Worm (Caenorhabditis elegans): Measurements from ENCODE around the gene cdc-25.2.

Gene cdc-25.2

DNA sequence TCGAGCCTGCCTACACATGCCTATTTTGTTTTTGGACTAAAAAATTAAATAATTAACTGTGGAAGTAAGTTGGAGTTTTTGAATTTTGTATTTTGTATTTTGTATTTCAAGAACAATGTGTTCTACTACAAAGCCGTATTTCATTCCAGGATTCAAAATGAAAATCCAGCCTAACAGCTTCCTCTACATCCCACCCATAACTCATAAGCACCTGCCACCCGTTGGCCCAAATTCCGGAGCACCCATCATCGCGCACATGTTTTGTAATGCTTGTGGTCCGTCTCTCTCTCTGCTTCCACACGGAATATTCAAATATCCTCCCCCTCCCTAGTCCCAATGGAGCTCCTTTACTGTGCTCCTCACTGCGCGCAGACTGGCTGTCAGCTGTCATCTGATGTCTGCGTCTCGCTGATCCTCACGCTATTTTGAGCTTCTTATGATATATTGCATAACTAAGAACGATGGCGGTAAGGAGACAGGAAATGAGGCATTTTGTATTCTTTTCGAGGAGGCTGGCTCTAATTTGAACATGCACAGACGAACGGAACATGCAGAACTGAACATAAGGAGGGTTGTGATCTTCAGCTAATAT, 8.7 kb downstream of the cdc-25.2 start:
- TF ChIP-seq nhr-23 (tag; optimal IDR thresholded peaks at IDR 0.05) = no peak
- peak; percentile 65 for TF ChIP-seq mab-5 (tag; optimal IDR thresholded peaks at IDR 0.05)

DNA sequence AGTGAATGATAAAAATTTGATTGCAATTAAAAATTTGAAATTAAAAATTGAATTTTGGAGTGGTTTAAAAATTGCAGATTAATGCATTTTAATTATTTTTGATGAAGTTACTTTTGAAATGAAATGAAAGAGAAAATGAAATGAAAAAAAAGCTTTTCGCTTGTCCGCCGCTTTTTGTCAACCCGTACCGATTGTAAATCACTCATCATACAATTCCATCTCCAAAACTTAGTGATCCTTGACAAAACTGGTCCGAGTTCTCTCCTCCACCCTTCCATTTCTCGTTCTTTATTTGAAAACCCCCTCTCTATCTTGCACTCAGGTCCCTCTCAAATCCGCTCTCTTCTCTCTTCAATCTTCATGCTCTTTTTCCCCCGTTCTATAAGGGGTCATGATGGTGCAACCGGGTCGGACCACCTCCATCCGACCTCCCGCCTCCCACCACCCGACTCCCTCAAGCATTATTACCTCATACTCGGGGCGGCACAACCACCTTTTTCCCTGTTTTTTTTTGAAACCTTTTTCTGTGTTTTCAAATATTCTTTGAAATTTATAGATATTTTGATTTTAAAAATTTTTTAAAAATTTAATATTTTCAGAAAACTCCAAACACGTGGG, 10.3 kb downstream of the cdc-25.2 start:
- no peak for TF ChIP-seq mdl-1 (tag; optimal IDR thresholded peaks at IDR 0.05)
- no peak for TF ChIP-seq ama-1 (optimal IDR thresholded peaks at IDR 0.05)
- no peak for TF ChIP-seq unc-62 (GFP tag; optimal IDR thresholded peaks at IDR 0.05)
- no peak for TF ChIP-seq nhr-237 (tag; optimal IDR thresholded peaks at IDR 0.05)
- no peak for TF ChIP-seq sem-4 (tag; optimal IDR thresholded peaks at IDR 0.05)
- TF ChIP-seq nhr-129 (tag; optimal IDR thresholded peaks at IDR 0.05) = no peak
- TF ChIP-seq nhr-11 (tag; optimal IDR thresholded peaks at IDR 0.05) = no peak
- no peak for TF ChIP-seq F13H6.1 (tag; optimal IDR thresholded peaks at IDR 0.05)
- TF ChIP-seq ztf-11 (tag; optimal IDR thresholded peaks at IDR 0.05) = no peak
- TF ChIP-seq nhr-10 (tag; optimal IDR thresholded peaks at IDR 0.05) = no peak
- TF ChIP-seq skn-1 (tag; optimal IDR thresholded peaks at IDR 0.05) = no peak
- TF ChIP-seq dmd-4 (tag; optimal IDR thresholded peaks at IDR 0.05) = no peak
- TF ChIP-seq elt-1 (tag; optimal IDR thresholded peaks at IDR 0.05) = no peak
- no peak for TF ChIP-seq nhr-77 (tag; optimal IDR thresholded peaks at IDR 0.05)
- TF ChIP-seq egl-27 (tag; optimal IDR thresholded peaks at IDR 0.05) = no peak
- no peak for TF ChIP-seq ZK546.5 (tag; optimal IDR thresholded peaks at IDR 0.05)
- no peak for TF ChIP-seq ztf-4 (tag; optimal IDR thresholded peaks at IDR 0.05)
- no peak for TF ChIP-seq blmp-1 (tag; optimal IDR thresholded peaks at IDR 0.05; ENCODE audit: insufficient read depth)

DNA sequence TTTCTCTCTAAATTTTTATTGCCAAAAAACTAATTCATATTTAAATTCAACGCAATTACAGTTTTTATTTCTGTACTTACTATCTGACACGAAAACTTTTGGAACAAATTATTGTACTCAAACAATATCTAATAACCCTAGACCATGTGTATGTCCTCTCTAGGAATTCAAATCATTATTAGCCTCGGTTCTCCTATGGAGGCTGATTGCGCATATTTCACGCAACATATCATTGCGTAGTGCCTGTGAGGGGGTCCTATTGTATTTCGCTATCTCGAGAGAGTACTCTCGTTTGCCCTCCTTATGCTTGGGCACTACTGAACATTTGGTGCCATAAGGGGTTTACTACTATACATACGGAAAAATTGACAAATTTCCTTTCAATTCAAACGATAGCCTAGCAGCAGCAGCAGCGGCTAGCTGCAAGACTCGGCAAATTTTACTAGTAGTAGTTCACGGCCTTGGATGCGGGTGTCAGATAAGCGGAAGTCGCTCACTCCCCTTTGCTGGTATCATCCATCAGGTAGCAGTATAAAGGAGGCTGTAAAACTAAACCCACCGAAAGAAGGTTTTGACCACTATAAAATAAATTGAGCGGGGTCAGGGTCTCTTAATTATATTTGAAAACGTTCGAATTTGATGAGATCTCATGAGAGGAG, 11.8 kb downstream of the cdc-25.2 start:
- peak; percentile 53 for TF ChIP-seq ceh-16 (tag; optimal IDR thresholded peaks at IDR 0.05)
- no peak for TF ChIP-seq alr-1 (tag; optimal IDR thresholded peaks at IDR 0.05)

DNA sequence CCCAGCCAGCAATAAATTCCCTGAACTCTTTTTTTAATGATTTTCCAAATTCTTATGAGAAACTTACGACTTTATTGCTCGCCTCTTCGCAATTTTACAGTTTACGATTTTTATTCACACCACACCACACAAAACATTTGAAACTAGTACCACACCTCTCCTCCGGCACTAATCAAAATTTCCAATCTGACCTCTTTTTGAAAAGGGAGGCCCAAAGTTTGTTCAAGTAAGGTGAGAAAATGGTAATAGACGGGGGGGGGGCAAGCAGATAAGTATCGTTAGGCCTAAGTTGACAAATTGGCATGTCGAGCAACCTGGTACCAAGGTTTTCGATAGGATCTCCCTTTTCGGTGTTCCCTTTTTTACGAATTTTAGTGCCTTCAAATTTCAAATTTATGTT, 12.9 kb downstream of the cdc-25.2 start:
- TF ChIP-seq ceh-16 (tag; optimal IDR thresholded peaks at IDR 0.05) = peak; percentile 74
- TF ChIP-seq snpc-4 (tag; optimal IDR thresholded peaks at IDR 0.05) = no peak

DNA sequence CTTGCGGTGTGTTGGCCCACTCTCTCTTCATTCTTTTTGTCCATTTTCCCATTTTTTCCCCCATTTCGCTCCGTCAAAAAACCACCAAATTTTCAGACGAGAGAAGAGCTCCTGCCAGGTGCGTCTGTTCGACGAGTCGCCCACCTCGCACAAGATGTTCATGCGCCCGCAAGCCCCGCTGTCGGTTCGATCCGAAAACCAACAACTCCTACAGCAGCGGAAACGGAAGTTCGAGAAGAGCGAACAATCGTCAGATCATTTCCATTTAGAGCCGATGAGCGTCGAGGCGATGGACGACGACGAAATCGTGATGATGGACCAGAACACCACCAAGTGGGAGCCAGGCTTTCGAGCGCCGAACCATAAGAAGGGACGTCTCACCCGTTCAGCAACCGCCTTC, 16.4 kb downstream of the cdc-25.2 start:
- TF ChIP-seq nhr-237 (tag; optimal IDR thresholded peaks at IDR 0.05) = no peak
- TF ChIP-seq peb-1 (tag; optimal IDR thresholded peaks at IDR 0.05) = no peak
- TF ChIP-seq R02D3.7 (tag; optimal IDR thresholded peaks at IDR 0.05) = no peak
- TF ChIP-seq nhr-25 (tag; optimal IDR thresholded peaks at IDR 0.05) = no peak
- no peak for TF ChIP-seq nhr-77 (tag; optimal IDR thresholded peaks at IDR 0.05)
- no peak for TF ChIP-seq ceh-16 (tag; optimal IDR thresholded peaks at IDR 0.05)
- TF ChIP-seq elt-3 (tag; optimal IDR thresholded peaks at IDR 0.05) = no peak
- no peak for TF ChIP-seq elt-1 (tag; optimal IDR thresholded peaks at IDR 0.05)

DNA sequence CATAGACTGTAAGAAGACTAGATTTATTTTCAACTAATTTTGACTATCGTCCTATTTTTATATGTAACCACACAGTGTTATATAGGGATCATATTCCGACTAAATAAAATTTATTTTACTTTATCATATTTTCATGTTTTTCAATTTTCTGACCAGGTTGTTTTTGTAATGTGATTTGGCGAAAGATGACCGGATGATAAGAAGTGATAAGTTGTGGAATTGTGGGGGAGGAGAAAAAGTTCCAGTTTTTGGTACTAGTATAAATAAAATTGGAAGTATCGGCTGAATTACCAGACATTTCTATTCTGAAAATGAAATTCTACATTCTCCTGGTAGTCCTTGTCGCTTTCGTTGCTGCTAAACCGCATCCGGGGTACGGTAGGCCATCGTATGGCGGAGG, 18.5 kb downstream of the cdc-25.2 start, which contains the start of gene F16B4.7:
Gene F16B4.7, plus strand, starts transcription at position 301 of the 400 bp plus-strand sequence.
- TF ChIP-seq sma-9 (GFP tag; optimal IDR thresholded peaks at IDR 0.05) (no peak), sma-9 (tag; optimal IDR thresholded peaks at IDR 0.05) (no peak), nhr-25 (tag; optimal IDR thresholded peaks at IDR 0.05) (no peak), nhr-10 (tag; optimal IDR thresholded peaks at IDR 0.05) (no peak), Y55F3AM.14 (GFP tag; optimal IDR thresholded peaks at IDR 0.05) (no peak), dmd-4 (tag; optimal IDR thresholded peaks at IDR 0.05) (no peak), gmeb-1 (tag; optimal IDR thresholded peaks at IDR 0.05) (no peak), nhr-12 (tag; optimal IDR thresholded peaks at IDR 0.05) (no peak), crh-2 (tag; optimal IDR thresholded peaks at IDR 0.05) (no peak), R02D3.7 (tag; optimal IDR thresholded peaks at IDR 0.05) (no peak), ztf-1 (GFP tag; conservative IDR thresholded peaks at IDR 0.05) (no peak), fos-1 (tag; optimal IDR thresholded peaks at IDR 0.05) (no peak), nhr-129 (tag; optimal IDR thresholded peaks at IDR 0.05) (no peak), ceh-82 (tag; optimal IDR thresholded peaks at IDR 0.05) (no peak), aly-2 (tag; optimal IDR thresholded peaks at IDR 0.05) (no peak), ztf-4 (tag; optimal IDR thresholded peaks at IDR 0.05) (no peak), peb-1 (tag; optimal IDR thresholded peaks at IDR 0.05) (no peak), lin-39 (tag; optimal IDR thresholded peaks at IDR 0.05) (no peak), nhr-21 (tag; optimal IDR thresholded peaks at IDR 0.05) (no peak), unc-62 (GFP tag; optimal IDR thresholded peaks at IDR 0.05) (no peak)

All from whole organism, L2 larva.